Worm (Caenorhabditis elegans): ENCODE data around the gene C29E4.9.

Gene C29E4.9

DNA sequence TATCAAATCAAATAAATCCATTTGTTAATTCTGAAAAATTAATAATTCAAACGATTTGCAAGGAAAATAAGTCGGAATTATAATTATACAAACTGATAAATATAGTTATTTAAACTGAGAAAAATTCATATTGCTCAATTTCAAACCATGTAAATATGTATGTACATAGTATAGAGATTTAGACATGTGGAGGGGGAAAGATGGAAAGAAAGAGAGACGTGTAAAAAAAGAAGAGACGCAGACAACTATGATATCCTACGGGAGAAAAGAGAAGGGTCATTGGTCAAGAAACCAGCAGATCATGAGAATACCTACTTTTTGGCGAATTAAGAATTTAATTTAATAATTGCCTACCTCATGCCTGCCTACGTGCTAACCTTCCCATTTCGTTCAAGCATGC, 1.2 kb upstream of the C29E4.9 start, which contains the start of gene C29E4.11 (continued):
- TF ChIP-seq C16A3.4 (tag; optimal IDR thresholded peaks at IDR 0.05) (no peak), tbx-2 (tag; optimal IDR thresholded peaks at IDR 0.05) (no peak), hpl-2 (GFP tag; optimal IDR thresholded peaks at IDR 0.05) (no peak), lin-14 (GFP tag; optimal IDR thresholded peaks at IDR 0.05) (no peak), swsn-7 (tag; optimal IDR thresholded peaks at IDR 0.05) (peak; percentile 11), efl-1 (optimal IDR thresholded peaks at IDR 0.05) (peak; percentile 48 to 62), efl-1 (GFP tag; optimal IDR thresholded peaks at IDR 0.05 in 1 of 2) (peak in 1 of 2 experiments; percentile 83), fkh-10 (GFP tag; optimal IDR thresholded peaks at IDR 0.05) (no peak), nhr-20 (tag; optimal IDR thresholded peaks at IDR 0.05) (no peak), isw-1 (GFP tag; IDR thresholded peaks at IDR 0.05) (no peak), nhr-76 (tag; optimal IDR thresholded peaks at IDR 0.05) (no peak), zag-1 (tag; optimal IDR thresholded peaks at IDR 0.05) (no peak), ets-5 (GFP tag; IDR thresholded peaks at IDR 0.05) (no peak), fos-1 (tag; optimal IDR thresholded peaks at IDR 0.05) (no peak), blmp-1 (tag; optimal IDR thresholded peaks at IDR 0.05) (peak; percentile 2), zip-4 (GFP tag; optimal IDR thresholded peaks at IDR 0.05) (no peak), F16B12.6 (tag; optimal IDR thresholded peaks at IDR 0.05) (no peak), ceh-88 (GFP tag; IDR thresholded peaks at IDR 0.05) (no peak), fkh-8 (tag; optimal IDR thresholded peaks at IDR 0.05) (no peak), ztf-4 (tag; optimal IDR thresholded peaks at IDR 0.05) (no peak), ceh-82 (tag; optimal IDR thresholded peaks at IDR 0.05) (no peak), ama-1 (optimal IDR thresholded peaks at IDR 0.05) (no peak), dsc-1 (tag; optimal IDR thresholded peaks at IDR 0.05) (no peak), nhr-90 (tag; optimal IDR thresholded peaks at IDR 0.05; ENCODE audit: poor library complexity) (no peak), nhr-47 (tag; optimal IDR thresholded peaks at IDR 0.05) (no peak)

ce11 chrIII:7953208-7953607, 3.7 kb downstream of the C29E4.9 start, which contains the start of gene let-754:
let-754 (minus strand) TSS chrIII:7953308.
- TF ChIP-seq ztf-11 (tag; optimal IDR thresholded peaks at IDR 0.05) (no peak), nhr-28 (tag; optimal IDR thresholded peaks at IDR 0.05) (no peak), irx-1 (tag; optimal IDR thresholded peaks at IDR 0.05) (no peak), elt-3 (tag; optimal IDR thresholded peaks at IDR 0.05) (no peak), nhr-11 (tag; optimal IDR thresholded peaks at IDR 0.05) (no peak), nhr-47 (tag; optimal IDR thresholded peaks at IDR 0.05) (no peak), mab-9 (GFP tag; IDR thresholded peaks at IDR 0.05) (no peak), nhr-85 (tag) (no peak)

- TF ChIP-seq nhr-19 (GFP tag; conservative IDR thresholded peaks at IDR 0.05), result peak; percentile 52
- no peak for TF ChIP-seq mef-2 (tag; optimal IDR thresholded peaks at IDR 0.05)
- no peak for TF ChIP-seq elt-3 (tag; optimal IDR thresholded peaks at IDR 0.05)
- TF ChIP-seq aha-1 (tag; optimal IDR thresholded peaks at IDR 0.05), result no peak
- no peak for TF ChIP-seq nhr-77 (tag; optimal IDR thresholded peaks at IDR 0.05)
- TF ChIP-seq jun-1 (tag; optimal IDR thresholded peaks at IDR 0.05), result no peak
- TF ChIP-seq tlp-1 (tag; optimal IDR thresholded peaks at IDR 0.05), result no peak
- TF ChIP-seq unc-62 (GFP tag; optimal IDR thresholded peaks at IDR 0.05), result no peak
- no peak for TF ChIP-seq ama-1 (optimal IDR thresholded peaks at IDR 0.05)
- peak; percentile 48 for TF ChIP-seq nhr-20 (tag; optimal IDR thresholded peaks at IDR 0.05)
- no peak for TF ChIP-seq irx-1 (tag; optimal IDR thresholded peaks at IDR 0.05)
- TF ChIP-seq mab-9 (GFP tag; IDR thresholded peaks at IDR 0.05), result no peak
- no peak for TF ChIP-seq Y116A8C.19 (tag; optimal IDR thresholded peaks at IDR 0.05; ENCODE audit: borderline replicate concordance)
- TF ChIP-seq nhr-84 (tag; optimal IDR thresholded peaks at IDR 0.05), result no peak
- TF ChIP-seq efl-3 (GFP tag; optimal IDR thresholded peaks at IDR 0.05), result no peak
- TF ChIP-seq nhr-85 (tag), result no peak
- TF ChIP-seq sptf-1 (tag; optimal IDR thresholded peaks at IDR 0.05), result no peak
- peak; percentile 74 to 91 for TF ChIP-seq lin-35 (GFP tag; optimal IDR thresholded peaks at IDR 0.05)
- TF ChIP-seq C16A3.4 (tag; optimal IDR thresholded peaks at IDR 0.05), result no peak
- TF ChIP-seq mep-1 (tag; optimal IDR thresholded peaks at IDR 0.05), result no peak
- no peak for TF ChIP-seq hlh-4 (tag; optimal IDR thresholded peaks at IDR 0.05)
- peak; percentile 53 to 73 for TF ChIP-seq lsy-2 (tag; optimal IDR thresholded peaks at IDR 0.05)
- peak; percentile 40 for TF ChIP-seq unc-86 (tag; optimal IDR thresholded peaks at IDR 0.05)
- no peak for TF ChIP-seq hlh-17 (GFP tag; optimal IDR thresholded peaks at IDR 0.05; ENCODE audit: borderline replicate concordance)
- TF ChIP-seq nhr-28 (tag; optimal IDR thresholded peaks at IDR 0.05), result no peak
- no peak for TF ChIP-seq lin-39 (tag; optimal IDR thresholded peaks at IDR 0.05)
- TF ChIP-seq xbp-1 (tag; optimal IDR thresholded peaks at IDR 0.05), result peak; percentile 37
These were observed 4.6 kb downstream of the C29E4.9 start, which contains the start of gene C29E4.15 for ce11 chrIII:7952077-7952765. C29E4.15 (plus strand) TSS chrIII:7952623.
